Fruit fly (Drosophila melanogaster) whole organism, prepupa: ENCODE results near the gene CG6026.

ENCODE experiments used
- CG10631 ChIP-seq: fragments of 200-800 bp; sonication (Bioruptor generic); optimal IDR thresholded peaks from 2 replicates; lab custom pipeline; 2016; ENCODE audit warnings: missing biosample characterization, missing genetic modification characterization
- CG1621 ChIP-seq: fragments of 200-800 bp; sonication (Bioruptor generic); optimal IDR thresholded peaks from 3 replicates; lab custom pipeline; 2018; ENCODE audit warnings: missing biosample characterization, mild to moderate bottlenecking, missing genetic modification characterization
- CG32006 ChIP-seq: fragments of 200-800 bp; sonication (Bioruptor generic); optimal IDR thresholded peaks from 3 replicates; lab custom pipeline; 2017; ENCODE audit warnings: missing biosample characterization, mild to moderate bottlenecking, missing genetic modification characterization
- CG7368 ChIP-seq: fragments of 200-800 bp; sonication (Bioruptor generic); optimal IDR thresholded peaks from 3 replicates; lab custom pipeline; 2016; ENCODE audit warnings: missing biosample characterization, missing genetic modification characterization
- CG8632 ChIP-seq: fragments of 200-800 bp; sonication (Bioruptor generic); optimal IDR thresholded peaks from 3 replicates; lab custom pipeline; 2016; ENCODE audit warnings: missing biosample characterization, missing genetic modification characterization
- Eip75B ChIP-seq: fragments of 200-800 bp; sonication (Bioruptor generic); optimal IDR thresholded peaks from 3 replicates; lab custom pipeline; 2016; ENCODE audit warnings: missing biosample characterization, missing genetic modification characterization
- Hr38 ChIP-seq: sonication (Bioruptor generic); optimal IDR thresholded peaks from 2 replicates; lab custom pipeline; 2016; ENCODE audit warnings: missing biosample characterization, missing genetic modification characterization
- eg ChIP-seq: fragments of 200-800 bp; sonication (Bioruptor generic); IDR thresholded peaks from 3 replicates; pipeline ENCODE4 v1.3.6; 2022; ENCODE audit warnings: missing biosample characterization, missing genetic modification characterization
- spab ChIP-seq: fragments of 200-800 bp; sonication (Bioruptor generic); optimal IDR thresholded peaks from 2 replicates; lab custom pipeline; 2017; ENCODE audit warnings: missing biosample characterization, mild to moderate bottlenecking, missing genetic modification characterization, missing genetic modification reagents
- ss ChIP-seq, 2 experiments: fragments of 200-800 bp; sonication (Bioruptor generic); optimal IDR thresholded peaks; 2 replicates in 1 of 2; 3 replicates in 1 of 2; lab custom pipeline; 2017 to 2018; ENCODE audit warnings: mild to moderate bottlenecking in 2 of 2, missing biosample characterization in 2 of 2, missing genetic modification characterization in 2 of 2, moderate library complexity in 1 of 2
- topi ChIP-seq: fragments of 200-800 bp; sonication (Bioruptor generic); optimal IDR thresholded peaks from 3 replicates; lab custom pipeline; 2016; ENCODE audit warnings: missing biosample characterization, missing genetic modification characterization

dm6 chr3R:19092367-19093126 lies 59.2 kb downstream of the CG6026 start:
- TF ChIP-seq ss (GFP tag; optimal IDR thresholded peaks at IDR 0.05; lab: Kevin White, UChicago) (no peak), Hr38 (GFP tag; lab: Kevin White, UChicago) (no peak), CG10631 (GFP tag; lab: Kevin White, UChicago) (no peak), CG1621 (no peak), Eip75B (no peak), CG8632 (GFP tag; lab: Kevin White, UChicago) (no peak), CG7368 (GFP tag; lab: Kevin White, UChicago) (no peak), eg (GFP tag; lab: Robert Waterston, UW) (no peak), CG32006 (GFP tag; lab: Kevin White, UChicago) (no peak), spab (GFP tag; lab: Kevin White, UChicago) (no peak), topi (GFP tag; lab: Kevin White, UChicago) (no peak)
